Worm (Caenorhabditis elegans) whole organism, young adult: ENCODE measurements around the gene C30G4.2.

ENCODE experiments used
- Y53G8AR.9 ChIP-seq: fragments of 200-800 bp; sonication (Bioruptor generic); conservative IDR thresholded peaks from 2 replicates; pipeline ENCODE4 v1.3.6; 2022; ENCODE audit warnings: missing genetic modification reagents, missing genetic modification characterization, missing compliant biosample characterization
- ZK185.1 ChIP-seq: sonication (generic microtip); optimal IDR thresholded peaks from 2 replicates; lab custom pipeline; 2016; ENCODE audit warnings: mild to moderate bottlenecking, missing genetic modification characterization, missing compliant biosample characterization; ENCODE audit not compliant: poor library complexity, severe bottlenecking
- ama-1 ChIP-seq, 3 experiments: fragments of 150-350 bp in 1 of 3; sonication (generic microtip) in 2 of 3; optimal IDR thresholded peaks; 2 replicates each; lab custom pipeline; 2014 to 2018; ENCODE audit warnings: missing biosample characterization in 2 of 3, missing genetic modification characterization in 2 of 3, missing genetic modification reagents in 2 of 3
- ccch-3 ChIP-seq: fragments of 200-800 bp; sonication (Bioruptor generic); optimal IDR thresholded peaks from 2 replicates; lab custom pipeline; 2018; ENCODE audit warnings: mild to moderate bottlenecking, missing genetic modification characterization, missing compliant biosample characterization
- ekl-4 ChIP-seq: fragments of 200-800 bp; sonication (Bioruptor generic); IDR thresholded peaks from 2 replicates; pipeline ENCODE4 v1.3.6; 2022; ENCODE audit warnings: missing genetic modification reagents, missing genetic modification characterization, missing compliant biosample characterization
- nfya-2 ChIP-seq: fragments of 200-800 bp; sonication (Bioruptor generic); IDR thresholded peaks from 2 replicates; pipeline ENCODE4 v1.3.6; 2022; ENCODE audit warnings: missing genetic modification reagents, missing genetic modification characterization, missing compliant biosample characterization
- unc-62 ChIP-seq: fragments of 150-350 bp; optimal IDR thresholded peaks from 2 replicates; lab custom pipeline; 2014; ENCODE audit warnings: missing biosample characterization, missing genetic modification reagents, missing genetic modification characterization
- xnd-1 ChIP-seq: sonication (generic microtip); optimal IDR thresholded peaks from 2 replicates; lab custom pipeline; 2016; ENCODE audit warnings: missing genotype, missing genetic modification reagents, missing genetic modification characterization, missing compliant biosample characterization

DNA sequence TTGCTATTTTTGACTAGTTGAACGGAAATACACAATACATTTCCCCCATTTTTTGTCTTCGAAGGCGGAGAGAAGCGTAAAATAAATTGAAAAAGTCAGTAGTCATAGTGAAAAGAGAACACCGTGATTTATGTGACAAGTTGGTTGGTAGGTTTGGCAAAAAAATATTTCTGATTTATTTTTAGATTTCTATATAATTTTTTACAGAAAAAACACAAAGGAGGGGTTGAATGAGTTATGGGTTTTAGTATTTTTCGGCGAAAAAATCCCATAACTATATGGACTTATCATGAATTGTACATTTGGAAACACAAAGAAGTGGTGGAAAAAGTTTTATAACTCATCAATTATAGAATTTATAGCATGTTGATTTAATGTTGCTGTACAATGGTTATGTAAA lies at the start of gene C30G4.2:
- TF ChIP-seq ekl-4 (no peak), Y53G8AR.9 (GFP tag; lab: Robert Waterston, UW) (no peak), xnd-1 (tag; lab: Kevin White, UChicago) (no peak), ama-1 (optimal IDR thresholded peaks at IDR 0.05; lab: Kevin White, UChicago) (no peak), ama-1 (GFP tag; optimal IDR thresholded peaks at IDR 0.05; lab: Kevin White, UChicago) (no peak), ZK185.1 (tag; lab: Kevin White, UChicago) (no peak), nfya-2 (no peak), unc-62 (GFP tag; lab: Kevin White, UChicago) (no peak), ccch-3 (GFP tag; lab: Kevin White, UChicago) (no peak)
